Fruit fly (Drosophila melanogaster) whole organism, embryonic: Measurements from ENCODE around the gene CG9676.
A peak's percentile ranks its signal among the peaks of the same experiment; 100 is the strongest.

Experiments
- Antp ChIP-seq: fragments of 200-800 bp; sonication (Bioruptor generic); optimal IDR thresholded peaks from 3 replicates; lab custom pipeline; 2016; ENCODE audit warnings: missing biosample characterization, missing genetic modification characterization
- CG10267 ChIP-seq: fragments of 200-800 bp; sonication (Bioruptor generic); optimal IDR thresholded peaks from 2 replicates; lab custom pipeline; 2018; ENCODE audit warnings: missing biosample characterization, mild to moderate bottlenecking, missing genetic modification characterization, moderate library complexity
- CG10979 ChIP-seq: fragments of 200-800 bp; sonication (Bioruptor generic); optimal IDR thresholded peaks from 2 replicates; lab custom pipeline; 2018; ENCODE audit warnings: missing biosample characterization, mild to moderate bottlenecking, missing genetic modification characterization, moderate library complexity
- CG12391 ChIP-seq: fragments of 200-800 bp; sonication (Bioruptor generic); optimal IDR thresholded peaks from 3 replicates; lab custom pipeline; 2018; ENCODE audit warnings: missing biosample characterization, mild to moderate bottlenecking, missing genetic modification characterization, moderate library complexity
- CG17361 ChIP-seq: fragments of 200-800 bp; sonication (Bioruptor generic); IDR thresholded peaks from 3 replicates; pipeline ENCODE4 v1.3.6; 2022; ENCODE audit warnings: missing biosample characterization, missing genetic modification characterization
- CG17912 ChIP-seq: fragments of 200-800 bp; sonication (Bioruptor generic); optimal IDR thresholded peaks from 2 replicates; lab custom pipeline; 2018; ENCODE audit warnings: missing biosample characterization, mild to moderate bottlenecking, missing genetic modification characterization
- CG1792 ChIP-seq: fragments of 200-800 bp; sonication (Bioruptor generic); optimal IDR thresholded peaks from 2 replicates; lab custom pipeline; 2016; ENCODE audit warnings: missing biosample characterization, missing genetic modification characterization
- CG2202 ChIP-seq: fragments of 200-800 bp; sonication (Bioruptor generic); optimal IDR thresholded peaks from 2 replicates; lab custom pipeline; 2018; ENCODE audit warnings: missing biosample characterization, mild to moderate bottlenecking, missing genetic modification characterization
- CG30020 ChIP-seq: fragments of 200-800 bp; optimal IDR thresholded peaks from 2 replicates; lab custom pipeline; 2019; ENCODE audit warnings: missing biosample characterization, mild to moderate bottlenecking, missing genetic modification characterization, moderate library complexity
- CG3163 ChIP-seq: fragments of 200-800 bp; sonication (Bioruptor generic); optimal IDR thresholded peaks from 3 replicates; lab custom pipeline; 2016; ENCODE audit warnings: missing biosample characterization, missing genetic modification characterization
- CG34376 ChIP-seq: fragments of 200-800 bp; sonication (Bioruptor generic); optimal IDR thresholded peaks from 2 replicates; lab custom pipeline; 2018; ENCODE audit warnings: missing biosample characterization, mild to moderate bottlenecking, missing genetic modification characterization
- CG34422 ChIP-seq: fragments of 200-800 bp; sonication (Bioruptor generic); IDR thresholded peaks from 3 replicates; pipeline ENCODE4 v1.3.6; 2022; ENCODE audit warnings: missing biosample characterization, missing genetic modification characterization
- CG3995 ChIP-seq: fragments of 200-800 bp; sonication (Bioruptor generic); optimal IDR thresholded peaks from 3 replicates; lab custom pipeline; 2016; ENCODE audit warnings: missing biosample characterization, missing genetic modification characterization
- CG6765 ChIP-seq: fragments of 200-800 bp; sonication (Bioruptor generic); optimal IDR thresholded peaks from 3 replicates; lab custom pipeline; 2017; ENCODE audit warnings: missing biosample characterization, mild to moderate bottlenecking, missing genetic modification characterization
- CG9797 ChIP-seq: fragments of 200-800 bp; sonication (Bioruptor generic); optimal IDR thresholded peaks from 3 replicates; lab custom pipeline; 2018; ENCODE audit warnings: missing biosample characterization, mild to moderate bottlenecking, missing genetic modification characterization
- Camta ChIP-seq: fragments of 200-800 bp; sonication (Bioruptor generic); optimal IDR thresholded peaks from 2 replicates; lab custom pipeline; 2016; ENCODE audit warnings: missing biosample characterization, missing genetic modification characterization
- CrebB ChIP-seq: fragments of 200-800 bp; sonication (Bioruptor generic); optimal IDR thresholded peaks from 3 replicates; lab custom pipeline; 2018; ENCODE audit warnings: missing biosample characterization, mild to moderate bottlenecking, missing genetic modification characterization
- Dref ChIP-seq: fragments of 200-800 bp; sonication (Bioruptor generic); IDR thresholded peaks from 2 replicates; pipeline ENCODE4 v1.3.6; 2022; ENCODE audit warnings: missing biosample characterization, missing genetic modification characterization
- E2f1 ChIP-seq: fragments of 200-800 bp; sonication (Bioruptor generic); IDR thresholded peaks from 2 replicates; pipeline ENCODE4 v1.3.6; 2022; ENCODE audit warnings: missing biosample characterization, missing genetic modification characterization
- Ets65A ChIP-seq: fragments of 200-800 bp; sonication (Bioruptor generic); peaks from one replicate; lab custom pipeline; 2016; ENCODE audit warnings: missing biosample characterization, missing genetic modification characterization
- GATAe ChIP-seq: fragments of 200-800 bp; sonication (Bioruptor generic); conservative IDR thresholded peaks from 2 replicates; pipeline ENCODE4 v1.3.6; 2022; ENCODE audit warnings: missing biosample characterization, missing genetic modification characterization
- Hey ChIP-seq: fragments of 200-800 bp; sonication (Bioruptor generic); optimal IDR thresholded peaks from 3 replicates; lab custom pipeline; 2018; ENCODE audit warnings: missing biosample characterization, mild to moderate bottlenecking, missing genetic modification characterization
- Kr ChIP-seq: fragments of 200-800 bp; sonication (Bioruptor generic); optimal IDR thresholded peaks from 2 replicates; lab custom pipeline; 2017; ENCODE audit warnings: missing biosample characterization, mild to moderate bottlenecking, missing genetic modification characterization
- Lhr ChIP-seq: fragments of 200-800 bp; sonication (Bioruptor generic); optimal IDR thresholded peaks from 3 replicates; lab custom pipeline; 2017; ENCODE audit warnings: mild to moderate bottlenecking, missing biosample characterization, missing genetic modification reagents, missing genetic modification characterization
- Mrtf ChIP-seq: fragments of 200-800 bp; sonication (Bioruptor generic); IDR thresholded peaks from 3 replicates; pipeline ENCODE4 v1.3.6; 2022; ENCODE audit warnings: missing biosample characterization, missing genetic modification characterization
- Oaz ChIP-seq: fragments of 200-800 bp; sonication (Bioruptor generic); IDR thresholded peaks from 2 replicates; pipeline ENCODE4 v1.3.6; 2022; ENCODE audit warnings: missing biosample characterization, missing genetic modification characterization
- Oli ChIP-seq: fragments of 200-800 bp; sonication (Bioruptor generic); optimal IDR thresholded peaks from 2 replicates; lab custom pipeline; 2018; ENCODE audit warnings: missing biosample characterization, mild to moderate bottlenecking, missing genetic modification characterization, moderate library complexity
- Six4 ChIP-seq: fragments of 200-800 bp; sonication (Bioruptor generic); optimal IDR thresholded peaks from 2 replicates; lab custom pipeline; 2016; ENCODE audit warnings: missing biosample characterization, missing genetic modification characterization
- Tbp ChIP-seq: fragments of >200 bp; optimal IDR thresholded peaks from 2 replicates; lab custom pipeline; 2018; ENCODE audit warnings: missing biosample characterization, missing genetic modification characterization
- Trl ChIP-seq, 3 experiments: fragments of >200 bp in 2 of 3; fragments of 200-800 bp in 1 of 3; sonication (Bioruptor generic) in 1 of 3; optimal IDR thresholded peaks; 2 replicates in 1 of 3; 3 replicates in 2 of 3; lab custom pipeline; 2016 to 2017; ENCODE audit warnings: missing biosample characterization in 1 of 3, missing genetic modification characterization in 1 of 3
- az2 ChIP-seq: fragments of 200-800 bp; sonication (Bioruptor generic); optimal IDR thresholded peaks from 3 replicates; lab custom pipeline; 2016; ENCODE audit warnings: missing biosample characterization, missing genetic modification characterization
- bcd ChIP-seq: fragments of 200-800 bp; sonication (Bioruptor generic); optimal IDR thresholded peaks from 2 replicates; lab custom pipeline; 2017; ENCODE audit warnings: missing biosample characterization, mild to moderate bottlenecking, missing genetic modification characterization
- chif ChIP-seq, 2 experiments: fragments of 200-800 bp; sonication (Bioruptor generic); optimal IDR thresholded peaks; 3 replicates each; lab custom pipeline; 2016; ENCODE audit warnings: missing biosample characterization in 2 of 2, missing genetic modification characterization in 2 of 2
- chn ChIP-seq: fragments of 200-800 bp; sonication (Bioruptor generic); optimal IDR thresholded peaks from 2 replicates; lab custom pipeline; 2016; ENCODE audit warnings: missing biosample characterization, missing genetic modification characterization
- fd3F ChIP-seq: fragments of 200-800 bp; sonication (Bioruptor generic); optimal IDR thresholded peaks from 2 replicates; lab custom pipeline; 2018; ENCODE audit warnings: missing biosample characterization, mild to moderate bottlenecking, missing genetic modification characterization, moderate library complexity
- fu2 ChIP-seq: fragments of 200-800 bp; sonication (Bioruptor generic); optimal IDR thresholded peaks from 2 replicates; lab custom pipeline; 2016; ENCODE audit warnings: missing biosample characterization, missing genetic modification characterization
- gce ChIP-seq: fragments of 200-800 bp; sonication (Bioruptor generic); IDR thresholded peaks from 3 replicates; pipeline ENCODE4 v1.3.6; 2022; ENCODE audit warnings: missing biosample characterization, missing genetic modification characterization
- h ChIP-seq: fragments of >200 bp; optimal IDR thresholded peaks from 2 replicates; lab custom pipeline; 2017
- her ChIP-seq: fragments of 200-800 bp; sonication (Bioruptor generic); optimal IDR thresholded peaks from 2 replicates; lab custom pipeline; 2016; ENCODE audit warnings: missing biosample characterization, missing genetic modification characterization
- lbe ChIP-seq: fragments of 200-800 bp; sonication (Bioruptor generic); optimal IDR thresholded peaks from 2 replicates; lab custom pipeline; 2016; ENCODE audit warnings: missing biosample characterization, mild to moderate bottlenecking, missing genetic modification characterization
- maf-S ChIP-seq: fragments of 200-800 bp; sonication (Bioruptor generic); optimal IDR thresholded peaks from 2 replicates; lab custom pipeline; 2016; ENCODE audit warnings: missing biosample characterization, missing genetic modification characterization
- mld ChIP-seq: fragments of 200-800 bp; sonication (Bioruptor generic); IDR thresholded peaks from 3 replicates; pipeline ENCODE4 v1.3.6; 2022; ENCODE audit warnings: missing biosample characterization, missing genetic modification characterization; ENCODE audit not compliant: partially characterized antibody
- nmo ChIP-seq: fragments of 200-800 bp; sonication (Bioruptor generic); optimal IDR thresholded peaks from 2 replicates; lab custom pipeline; 2018; ENCODE audit warnings: missing biosample characterization, mild to moderate bottlenecking, missing genetic modification characterization, moderate library complexity
- pan ChIP-seq, 4 experiments: fragments of >200 bp in 3 of 4; fragments of 200-800 bp in 1 of 4; sonication (Bioruptor generic) in 1 of 4; optimal IDR thresholded peaks in 3 of 4; IDR thresholded peaks in 1 of 4; 2 replicates each; pipeline versions ENCODE4 v1.3.6 to Lab custom; 2017 to 2022; ENCODE audit warnings: missing biosample characterization in 2 of 4, missing genetic modification characterization in 2 of 4, mixed read lengths in 1 of 4
- pb ChIP-seq: fragments of 200-800 bp; sonication (Bioruptor generic); optimal IDR thresholded peaks from 3 replicates; lab custom pipeline; 2016; ENCODE audit warnings: missing biosample characterization, missing genetic modification characterization
- pnt ChIP-seq: fragments of 200-800 bp; sonication (Bioruptor generic); optimal IDR thresholded peaks from 3 replicates; lab custom pipeline; 2016; ENCODE audit warnings: missing biosample characterization, missing genetic modification characterization
- sens ChIP-seq: fragments of 200-800 bp; sonication (Bioruptor generic); peaks from one replicate; lab custom pipeline; 2016; ENCODE audit warnings: missing biosample characterization, missing genetic modification characterization
- sna ChIP-seq: fragments of 200-800 bp; sonication (Bioruptor generic); IDR thresholded peaks from 2 replicates; pipeline ENCODE4 v1.3.6; 2022; ENCODE audit warnings: missing biosample characterization, missing genetic modification characterization; ENCODE audit not compliant: partially characterized antibody
- twi ChIP-seq: fragments of 200-800 bp; optimal IDR thresholded peaks from 2 replicates; lab custom pipeline; 2019; ENCODE audit warnings: missing biosample characterization, mild to moderate bottlenecking, missing genetic modification characterization, moderate library complexity

CG9676 gene

DNA sequence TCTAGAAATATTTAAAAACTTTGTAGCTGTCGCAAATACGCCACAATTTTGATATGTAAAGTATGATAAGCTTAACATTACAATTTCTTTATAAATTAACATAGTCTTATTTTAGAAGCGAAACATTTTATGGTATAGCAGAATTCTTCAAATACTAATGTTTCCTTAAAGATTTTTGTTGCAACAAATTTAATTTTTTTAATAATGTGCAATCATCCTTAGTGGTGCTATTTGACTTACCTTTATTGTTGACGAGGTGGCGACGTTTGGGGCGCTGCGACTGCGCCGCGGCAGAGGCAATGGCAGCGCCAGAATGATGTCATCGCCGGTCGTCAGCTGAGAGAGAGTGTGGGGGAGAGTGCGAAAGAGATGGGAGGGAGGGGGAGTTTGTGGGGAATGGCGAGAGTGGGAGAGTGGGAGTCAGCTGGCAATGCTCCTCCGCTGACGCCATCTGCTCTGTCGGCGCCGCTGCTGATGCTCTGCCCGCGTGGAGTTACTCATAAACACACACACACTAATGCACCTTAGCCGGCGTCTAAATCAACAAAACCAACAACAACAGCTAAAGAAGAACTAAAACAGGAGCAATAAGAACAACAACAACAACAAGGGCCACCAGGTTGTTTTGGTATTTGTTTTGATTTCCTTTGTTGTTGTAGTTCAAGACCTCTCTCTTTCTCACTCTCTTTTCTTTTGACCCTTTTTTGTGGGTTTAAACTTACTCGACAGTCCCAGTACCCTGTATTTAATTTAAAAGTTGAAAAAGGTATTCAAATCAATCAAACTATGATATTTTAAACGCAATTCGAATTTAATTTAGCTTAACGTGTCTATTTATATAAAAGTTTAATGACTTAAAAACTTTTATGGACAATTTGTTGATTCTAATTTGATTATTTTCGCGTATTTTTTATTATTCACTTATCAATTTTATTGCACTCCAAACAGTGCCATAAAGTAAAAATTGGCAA is 23.5 kb upstream of the CG9676 start (continued):
- TF ChIP-seq CG9797 (GFP tag; lab: Kevin White, UChicago) = no peak
- TF ChIP-seq CG10979 (tag; lab: Kevin White, UChicago) = peak; percentile 65
- peak; percentile 43 for TF ChIP-seq CrebB
- no peak for TF ChIP-seq h (lab: Kevin White, UChicago)
- no peak for TF ChIP-seq CG1792 (GFP tag; lab: Kevin White, UChicago)
- peak; percentile 40 for TF ChIP-seq chn (GFP tag; lab: Kevin White, UChicago)
- no peak for TF ChIP-seq pnt (GFP tag; lab: Kevin White, UChicago)
- TF ChIP-seq pb = no peak
- TF ChIP-seq bcd (GFP tag; lab: Kevin White, UChicago) = peak; percentile 60
- TF ChIP-seq Ets65A (GFP tag; lab: Kevin White, UChicago) = no peak
- TF ChIP-seq Antp = peak; percentile 4
- TF ChIP-seq fu2 = peak; percentile 3
- TF ChIP-seq gce (GFP tag; lab: Robert Waterston, UW) = no peak
- TF ChIP-seq sens (GFP tag; lab: Kevin White, UChicago) = peak; percentile 96
- no peak for TF ChIP-seq Dref (GFP tag; lab: Robert Waterston, UW)
- TF ChIP-seq CG17361 (GFP tag; lab: Robert Waterston, UW) = peak; percentile 76; the same call in 2 of the 3 replicates
- no peak for TF ChIP-seq CG3163 (GFP tag; lab: Kevin White, UChicago)
- TF ChIP-seq Lhr (GFP tag; lab: Kevin White, UChicago) = no peak
- no peak for TF ChIP-seq sna (GFP tag; lab: Robert Waterston, UW)
- peak; percentile 83 for TF ChIP-seq CG12391 (tag; lab: Kevin White, UChicago)
- no peak for TF ChIP-seq CG17912
- TF ChIP-seq Mrtf (GFP tag; lab: Robert Waterston, UW) = no peak
- peak; percentile 80 for TF ChIP-seq Oli (tag; lab: Kevin White, UChicago)
- TF ChIP-seq mld = no peak
- TF ChIP-seq CG34376 (GFP tag; lab: Kevin White, UChicago) = no peak
- no peak for TF ChIP-seq her
- TF ChIP-seq pan (optimal IDR thresholded peaks at IDR 0.05; lab: Kevin White, UChicago) = no peak
- TF ChIP-seq pan (GFP tag; optimal IDR thresholded peaks at IDR 0.05 in 1 of 2, IDR thresholded peaks at IDR 0.05 in 1 of 2) = peak in 1 of 2 experiments; percentile 53
- peak; percentile 74 for TF ChIP-seq az2 (GFP tag; lab: Kevin White, UChicago)
- TF ChIP-seq Camta = peak; percentile 68
- peak; percentile 91 for TF ChIP-seq nmo
- no peak for TF ChIP-seq fd3F
- no peak for TF ChIP-seq CG3995 (GFP tag; lab: Kevin White, UChicago)
- no peak for TF ChIP-seq Kr (GFP tag; lab: Kevin White, UChicago)
- no peak for TF ChIP-seq Hey
- TF ChIP-seq Six4 (GFP tag; lab: Kevin White, UChicago) = peak; percentile 8
- TF ChIP-seq CG30020 (tag; lab: Kevin White, UChicago) = no peak
- TF ChIP-seq twi (tag; lab: Kevin White, UChicago) = peak; percentile 57
- peak; percentile 36 to 39 for TF ChIP-seq Trl (optimal IDR thresholded peaks at IDR 0.05; lab: Kevin White, UChicago)
- TF ChIP-seq Trl (GFP tag; optimal IDR thresholded peaks at IDR 0.05; lab: Kevin White, UChicago) = no peak
- peak; percentile 47 for TF ChIP-seq CG2202 (tag; lab: Kevin White, UChicago)
- TF ChIP-seq Oaz (GFP tag; lab: Robert Waterston, UW) = 0 out of 2 replicates have a peak, but pooled peaks have one; percentile 30
- peak; percentile 43 for TF ChIP-seq CG10267 (tag; lab: Kevin White, UChicago)
- TF ChIP-seq GATAe = no peak
- peak; percentile 41 to 58 for TF ChIP-seq chif (GFP tag; optimal IDR thresholded peaks at IDR 0.05; lab: Kevin White, UChicago)
- no peak for TF ChIP-seq CG6765 (GFP tag; lab: Kevin White, UChicago)
- TF ChIP-seq Tbp = no peak
- TF ChIP-seq maf-S (GFP tag; lab: Kevin White, UChicago) = peak; percentile 46
- peak; percentile 68 for TF ChIP-seq E2f1 (GFP tag; lab: Robert Waterston, UW)
- TF ChIP-seq lbe (GFP tag; lab: Kevin White, UChicago) = no peak
- peak; percentile 67; the same call in 2 of the 3 replicates for TF ChIP-seq CG34422 (GFP tag; lab: Robert Waterston, UW)
